Worm (Caenorhabditis elegans) whole organism, L3 larva: ENCODE data around the gene C06B8.3.

Experiments
- ama-1 ChIP-seq: fragments of 150-350 bp; optimal IDR thresholded peaks from 2 replicates; lab custom pipeline; 2018
- ceh-28 ChIP-seq: fragments of 150-350 bp; optimal IDR thresholded peaks from 2 replicates; lab custom pipeline; 2014; ENCODE audit warnings: missing biosample characterization, missing genetic modification reagents, missing genetic modification characterization
- ceh-82 ChIP-seq: fragments of 150-350 bp; optimal IDR thresholded peaks from 2 replicates; lab custom pipeline; 2014; ENCODE audit warnings: missing biosample characterization, missing genetic modification characterization
- ceh-9 ChIP-seq: sonication (generic microtip); optimal IDR thresholded peaks from 2 replicates; lab custom pipeline; 2018; ENCODE audit warnings: missing biosample characterization, missing genetic modification characterization
- daf-12 ChIP-seq: fragments of 150-350 bp; optimal IDR thresholded peaks from 2 replicates; lab custom pipeline; 2014; ENCODE audit warnings: missing biosample characterization, missing genetic modification reagents, missing genetic modification characterization
- egl-27 ChIP-seq: sonication (generic microtip); optimal IDR thresholded peaks from 4 replicates; lab custom pipeline; 2017; ENCODE audit warnings: missing biosample characterization, missing genetic modification reagents, missing genetic modification characterization
- elt-1 ChIP-seq: fragments of 150-350 bp; optimal IDR thresholded peaks from 2 replicates; lab custom pipeline; 2014; ENCODE audit warnings: missing biosample characterization, missing genetic modification characterization
- elt-2 ChIP-seq: sonication (generic microtip); optimal IDR thresholded peaks from 2 replicates; lab custom pipeline; 2016; ENCODE audit warnings: missing genetic modification reagents, mild to moderate bottlenecking, missing genetic modification characterization, missing compliant biosample characterization
- elt-3 ChIP-seq, 3 experiments: fragments of 150-350 bp in 1 of 3; sonication (generic microtip) in 2 of 3; optimal IDR thresholded peaks; 2 replicates in 2 of 3; 4 replicates in 1 of 3; lab custom pipeline; 2014 to 2017; ENCODE audit warnings: missing biosample characterization in 3 of 3, missing genetic modification characterization in 3 of 3
- fkh-10 ChIP-seq: sonication (generic microtip); optimal IDR thresholded peaks from 2 replicates; lab custom pipeline; 2017; ENCODE audit warnings: missing biosample characterization, missing genetic modification reagents, missing genetic modification characterization
- fos-1 ChIP-seq: fragments of 150-350 bp; optimal IDR thresholded peaks from 2 replicates; lab custom pipeline; 2014; ENCODE audit warnings: missing biosample characterization, missing genetic modification characterization
- hmg-11 ChIP-seq: sonication (generic microtip); optimal IDR thresholded peaks from 2 replicates; lab custom pipeline; 2016; ENCODE audit warnings: missing genetic modification characterization, missing compliant biosample characterization
- jun-1 ChIP-seq: fragments of 150-350 bp; optimal IDR thresholded peaks from 2 replicates; lab custom pipeline; 2014; ENCODE audit warnings: missing biosample characterization, missing genetic modification reagents, missing genetic modification characterization
- lin-15B ChIP-seq: fragments of 150-350 bp; optimal IDR thresholded peaks from 2 replicates; lab custom pipeline; 2014; ENCODE audit warnings: missing biosample characterization, missing genetic modification characterization
- nfya-1 ChIP-seq: sonication (generic microtip); optimal IDR thresholded peaks from 2 replicates; lab custom pipeline; 2017; ENCODE audit warnings: missing genetic modification characterization, mild to moderate bottlenecking, missing compliant biosample characterization, antibody characterized with exemption, moderate library complexity; ENCODE audit not compliant: insufficient read depth
- nhr-11 ChIP-seq: fragments of 150-350 bp; optimal IDR thresholded peaks from 2 replicates; lab custom pipeline; 2014; ENCODE audit warnings: missing biosample characterization, missing genetic modification characterization
- nhr-12 ChIP-seq: fragments of 150-350 bp; optimal IDR thresholded peaks from 2 replicates; lab custom pipeline; 2014; ENCODE audit warnings: missing biosample characterization, missing genetic modification characterization
- nhr-23 ChIP-seq: fragments of 150-350 bp; optimal IDR thresholded peaks from 2 replicates; lab custom pipeline; 2014; ENCODE audit warnings: missing biosample characterization, missing genetic modification reagents, missing genetic modification characterization
- nhr-28 ChIP-seq: fragments of 150-350 bp; optimal IDR thresholded peaks from 2 replicates; lab custom pipeline; 2014; ENCODE audit warnings: missing biosample characterization, missing genetic modification characterization
- nhr-43 ChIP-seq: sonication (generic microtip); optimal IDR thresholded peaks from 2 replicates; lab custom pipeline; 2016; ENCODE audit warnings: mild to moderate bottlenecking, missing genetic modification characterization, missing compliant biosample characterization; ENCODE audit not compliant: poor library complexity, severe bottlenecking
- nhr-76 ChIP-seq: fragments of 150-350 bp; sonication (generic microtip); optimal IDR thresholded peaks from 5 replicates; lab custom pipeline; 2014; ENCODE audit warnings: missing biosample characterization, missing genetic modification characterization
- nhr-77 ChIP-seq: fragments of 150-350 bp; optimal IDR thresholded peaks from 2 replicates; lab custom pipeline; 2014; ENCODE audit warnings: missing biosample characterization, missing genetic modification characterization
- pha-4 ChIP-seq: fragments of 150-350 bp; optimal IDR thresholded peaks from 2 replicates; lab custom pipeline; 2014; ENCODE audit warnings: missing biosample characterization, missing genetic modification reagents, missing genetic modification characterization
- pqm-1 ChIP-seq: fragments of 150-350 bp; optimal IDR thresholded peaks from 2 replicates; lab custom pipeline; 2017; ENCODE audit warnings: missing biosample characterization, missing genetic modification characterization, inconsistent platforms
- sea-2 ChIP-seq: fragments of 150-350 bp; sonication (generic microtip); optimal IDR thresholded peaks from 4 replicates; lab custom pipeline; 2014; ENCODE audit warnings: missing biosample characterization, missing genetic modification reagents, missing genetic modification characterization
- skn-1 ChIP-seq: fragments of 150-350 bp; optimal IDR thresholded peaks from 2 replicates; lab custom pipeline; 2014; ENCODE audit warnings: missing biosample characterization, missing genetic modification characterization
- unc-39 ChIP-seq: sonication (generic microtip); optimal IDR thresholded peaks from 4 replicates; lab custom pipeline; 2017; ENCODE audit warnings: missing biosample characterization, missing genetic modification characterization
- unc-62 ChIP-seq: fragments of 150-350 bp; sonication (generic microtip); optimal IDR thresholded peaks from 4 replicates; lab custom pipeline; 2014; ENCODE audit warnings: missing biosample characterization, missing genetic modification reagents, missing genetic modification characterization
- zag-1 ChIP-seq: fragments of 150-350 bp; optimal IDR thresholded peaks from 2 replicates; lab custom pipeline; 2014; ENCODE audit warnings: missing biosample characterization, missing genetic modification characterization

Gene C06B8.3

DNA sequence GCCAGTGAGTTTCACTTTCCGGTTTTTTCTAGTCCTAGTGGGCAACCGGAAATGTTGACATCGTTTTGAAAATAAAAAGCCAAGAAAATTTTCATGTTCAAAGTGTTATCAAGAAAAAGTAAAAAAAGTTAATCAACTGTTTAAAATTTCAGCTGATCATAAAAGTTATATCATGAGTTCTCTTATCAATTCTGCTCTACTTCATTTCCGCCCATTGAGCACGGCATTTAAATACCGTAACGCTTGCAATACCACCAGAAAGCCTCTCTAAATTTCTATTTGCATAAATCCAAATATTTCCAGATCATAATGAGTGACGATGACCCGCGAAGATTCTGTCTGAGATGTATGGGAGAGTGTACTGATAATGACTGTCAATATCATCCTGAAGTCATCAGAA, 39.8 kb downstream of the C06B8.3 start, which contains the start of gene T26H5.9:
TSS of gene T26H5.9 (plus strand) at position 302 of the 400 bp plus-strand sequence.
- TF ChIP-seq nhr-12 (tag; lab: Kevin White, UChicago) (no peak), lin-15B (tag; lab: Kevin White, UChicago) (no peak), ceh-28 (tag; lab: Kevin White, UChicago) (no peak), nhr-23 (tag; lab: Kevin White, UChicago) (no peak), pqm-1 (tag; lab: Kevin White, UChicago) (peak; percentile 12), elt-2 (tag; lab: Kevin White, UChicago) (peak; percentile 65)

DNA sequence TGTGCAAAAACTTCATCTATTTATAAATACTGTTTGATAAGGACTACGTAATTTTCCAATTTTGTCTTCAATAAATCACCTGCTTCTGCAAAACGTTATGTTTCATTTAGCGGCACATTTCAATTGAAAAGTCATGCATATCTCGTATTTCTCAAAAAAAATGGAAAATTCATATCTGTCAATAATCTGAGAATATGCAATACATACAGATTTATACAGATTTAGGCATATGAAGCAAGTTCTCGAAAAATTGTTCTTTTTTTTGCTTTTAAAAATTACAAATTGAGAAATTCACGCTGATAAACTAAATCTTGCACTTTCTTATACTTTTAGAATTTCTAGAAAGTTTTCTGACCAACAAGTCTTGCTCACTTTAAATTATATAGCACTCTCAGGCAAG, 40.2 kb downstream of the C06B8.3 start, which contains the start of gene T26H5.11:
TSS of gene T26H5.11 (minus strand) at position 101 of the 400 bp plus-strand sequence.
- TF ChIP-seq ceh-9 (no peak), ceh-82 (tag; lab: Kevin White, UChicago) (no peak), hmg-11 (tag; lab: Kevin White, UChicago) (no peak), nhr-76 (no peak), ceh-28 (tag; lab: Kevin White, UChicago) (no peak), pqm-1 (tag; lab: Kevin White, UChicago) (no peak), nhr-28 (tag; lab: Kevin White, UChicago) (no peak), skn-1 (tag; lab: Kevin White, UChicago) (no peak), ama-1 (no peak), elt-1 (tag; lab: Kevin White, UChicago) (no peak), lin-15B (tag; lab: Kevin White, UChicago) (no peak)
- TF ChIP-seq, all 47 proteins: peak for 0

DNA sequence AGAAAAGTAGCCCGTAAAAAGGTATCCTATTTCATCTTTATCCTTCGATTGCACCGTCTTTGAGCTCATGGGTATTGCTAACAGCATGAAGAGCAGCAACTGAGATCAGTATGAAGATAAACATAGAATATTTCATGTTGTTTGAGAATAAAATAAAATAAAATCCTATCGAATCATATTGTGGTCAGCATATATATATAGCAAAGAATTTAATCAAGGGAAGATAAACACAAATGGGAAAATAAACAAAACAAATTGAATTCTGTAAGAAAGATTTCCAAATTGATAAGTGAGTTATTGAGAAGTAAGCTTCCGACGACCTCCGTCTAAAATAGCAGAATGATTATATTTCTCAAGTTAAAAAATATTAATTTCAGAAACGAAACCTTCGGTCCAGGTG, 40.7 kb downstream of the C06B8.3 start, which contains the start of gene T26H5.10:
TSS of gene T26H5.10 (minus strand) at position 101 of the 400 bp plus-strand sequence.
- no peak for TF ChIP-seq fkh-10 (GFP tag; lab: Kevin White, UChicago)
- TF ChIP-seq egl-27: no peak
- no peak for TF ChIP-seq zag-1 (tag; lab: Kevin White, UChicago)
- no peak for TF ChIP-seq nhr-76
- TF ChIP-seq nhr-43: no peak
- TF ChIP-seq ceh-9: no peak
- TF ChIP-seq sea-2 (GFP tag; lab: Kevin White, UChicago): no peak
- no peak for TF ChIP-seq fos-1 (tag; lab: Kevin White, UChicago)
- no peak for TF ChIP-seq nhr-77 (tag; lab: Kevin White, UChicago)
- no peak for TF ChIP-seq elt-3 (tag; optimal IDR thresholded peaks at IDR 0.05; lab: Kevin White, UChicago)
- no peak for TF ChIP-seq pqm-1 (tag; lab: Kevin White, UChicago)
- no peak for TF ChIP-seq unc-62 (GFP tag; lab: Kevin White, UChicago)
- no peak for TF ChIP-seq elt-1 (tag; lab: Kevin White, UChicago)
- TF ChIP-seq nhr-11: no peak

DNA sequence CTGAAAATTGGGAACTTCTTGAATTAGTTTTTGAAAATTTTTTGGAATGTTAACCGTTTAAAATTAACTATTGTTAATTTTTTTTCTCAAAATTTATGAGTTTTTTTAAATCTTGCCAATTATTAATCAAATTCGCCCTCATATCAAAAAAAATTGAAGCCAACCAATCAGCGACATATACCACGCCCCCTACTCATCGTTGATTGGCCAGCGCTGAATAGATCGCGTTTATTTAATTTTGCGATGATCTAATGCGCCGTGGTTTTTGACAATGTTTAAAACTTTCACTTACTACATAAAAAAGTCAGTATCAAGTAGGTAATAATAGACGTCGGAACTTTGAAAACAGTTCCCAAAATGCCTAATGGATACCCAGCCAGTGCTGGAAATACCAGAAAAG, 42.1 kb downstream of the C06B8.3 start:
- TF ChIP-seq unc-39 (tag; lab: Kevin White, UChicago) (no peak), nfya-1 (tag; lab: Kevin White, UChicago) (peak; percentile 62)
- TF ChIP-seq, all 47 proteins: peak for 1

DNA sequence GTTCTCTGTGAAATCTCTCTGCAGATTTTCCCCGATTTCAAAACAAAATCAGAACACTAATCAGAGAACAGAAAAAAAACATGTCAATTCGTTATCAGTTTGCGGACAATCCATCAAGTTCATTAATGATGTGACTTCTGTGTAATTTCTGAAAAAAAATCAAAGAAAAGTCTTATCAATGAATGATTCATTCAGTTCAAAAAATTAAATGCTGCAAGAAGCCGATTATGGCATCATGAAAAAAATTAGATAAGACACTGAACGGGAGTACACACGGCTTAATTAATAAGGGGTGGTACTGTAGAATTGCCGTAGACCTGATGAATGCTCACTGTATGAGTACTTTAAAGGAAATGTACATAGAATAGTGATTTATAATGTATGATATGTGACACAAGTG, 48.3 kb downstream of the C06B8.3 start:
- peak; percentile 98 for TF ChIP-seq pqm-1 (tag; lab: Kevin White, UChicago)
- no peak for TF ChIP-seq daf-12 (tag; lab: Kevin White, UChicago)
- TF ChIP-seq jun-1 (tag; lab: Kevin White, UChicago): peak; percentile 46
- TF ChIP-seq unc-39 (tag; lab: Kevin White, UChicago): no peak
- no peak for TF ChIP-seq ceh-28 (tag; lab: Kevin White, UChicago)
- no peak for TF ChIP-seq nhr-12 (tag; lab: Kevin White, UChicago)
- peak; percentile 90 for TF ChIP-seq elt-2 (tag; lab: Kevin White, UChicago)

DNA sequence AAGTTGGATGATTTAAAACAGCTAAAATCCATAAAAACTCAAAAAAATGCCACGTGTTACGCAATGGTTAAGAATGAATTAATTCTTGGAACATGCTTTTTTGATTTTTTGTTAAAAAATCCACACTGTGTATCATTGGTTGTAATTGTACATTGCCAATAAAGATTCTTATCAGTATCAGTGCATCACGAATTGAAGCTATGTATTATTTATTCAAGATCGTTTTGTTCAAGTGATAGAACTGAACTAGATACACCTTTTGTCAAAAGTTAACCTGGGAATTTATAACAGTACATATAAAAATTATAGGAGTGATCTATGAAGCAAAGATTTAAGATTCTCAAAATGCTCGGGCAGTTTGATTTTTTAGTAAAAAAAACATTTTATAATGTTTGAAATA, 49.8 kb downstream of the C06B8.3 start:
- peak; percentile 39 for TF ChIP-seq pha-4 (tag; lab: Kevin White, UChicago)
- TF ChIP-seq pqm-1 (tag; lab: Kevin White, UChicago): peak; percentile 62
- TF ChIP-seq elt-2 (tag; lab: Kevin White, UChicago): peak; percentile 37
- TF ChIP-seq elt-3 (tag; optimal IDR thresholded peaks at IDR 0.05; lab: Kevin White, UChicago): no peak
